Fruit fly (Drosophila melanogaster) whole organism, prepupa: ENCODE results near the gene GstD2.
A peak's percentile ranks its signal among the peaks of the same experiment; 100 is the strongest.

Experiments
- Blimp-1 ChIP-seq: fragments of 200-800 bp; sonication (Bioruptor generic); optimal IDR thresholded peaks from 3 replicates; lab custom pipeline; 2017; ENCODE audit warnings: missing biosample characterization, missing genetic modification characterization, mild to moderate bottlenecking, moderate library complexity, missing genetic modification reagents
- CG10631 ChIP-seq: fragments of 200-800 bp; sonication (Bioruptor generic); optimal IDR thresholded peaks from 2 replicates; lab custom pipeline; 2016; ENCODE audit warnings: missing biosample characterization, missing genetic modification characterization
- CG11294 ChIP-seq: fragments of 200-800 bp; sonication (Bioruptor generic); IDR thresholded peaks from 2 replicates; pipeline ENCODE4 v1.3.6; 2022; ENCODE audit warnings: missing biosample characterization, missing genetic modification characterization
- CG11762 ChIP-seq: fragments of 200-800 bp; sonication (Bioruptor generic); optimal IDR thresholded peaks from 3 replicates; lab custom pipeline; 2016; ENCODE audit warnings: missing biosample characterization, missing genetic modification characterization; ENCODE audit not compliant: insufficient read depth
- CG11902 ChIP-seq: fragments of 200-800 bp; sonication (Bioruptor generic); optimal IDR thresholded peaks from 3 replicates; lab custom pipeline; 2016; ENCODE audit warnings: missing biosample characterization, missing genetic modification characterization
- CG1621 ChIP-seq: fragments of 200-800 bp; sonication (Bioruptor generic); optimal IDR thresholded peaks from 3 replicates; lab custom pipeline; 2018; ENCODE audit warnings: missing biosample characterization, mild to moderate bottlenecking, missing genetic modification characterization
- CG16779 ChIP-seq: fragments of 200-800 bp; sonication (Bioruptor generic); optimal IDR thresholded peaks from 3 replicates; lab custom pipeline; 2017; ENCODE audit warnings: missing biosample characterization, mild to moderate bottlenecking, missing genetic modification characterization
- CG3032 ChIP-seq: fragments of 200-800 bp; optimal IDR thresholded peaks from 2 replicates; lab custom pipeline; 2019; ENCODE audit warnings: missing biosample characterization, mild to moderate bottlenecking, missing genetic modification characterization, moderate library complexity
- CG31627 ChIP-seq: fragments of 200-800 bp; sonication (Bioruptor generic); optimal IDR thresholded peaks from 3 replicates; lab custom pipeline; 2016; ENCODE audit warnings: missing biosample characterization, missing genetic modification characterization
- CG32006 ChIP-seq: fragments of 200-800 bp; sonication (Bioruptor generic); optimal IDR thresholded peaks from 3 replicates; lab custom pipeline; 2017; ENCODE audit warnings: missing biosample characterization, mild to moderate bottlenecking, missing genetic modification characterization
- CG3919 ChIP-seq: fragments of 200-800 bp; sonication (Bioruptor generic); optimal IDR thresholded peaks from 3 replicates; lab custom pipeline; 2016; ENCODE audit warnings: missing biosample characterization, missing genetic modification characterization
- CG6163 ChIP-seq: fragments of 200-800 bp; sonication (Bioruptor generic); IDR thresholded peaks from 3 replicates; pipeline ENCODE4 v1.3.6; 2022; ENCODE audit warnings: missing biosample characterization, missing genetic modification characterization
- CG6792 ChIP-seq: fragments of 200-800 bp; sonication (Bioruptor generic); optimal IDR thresholded peaks from 3 replicates; lab custom pipeline; 2016; ENCODE audit warnings: missing biosample characterization, missing genetic modification characterization
- CG6808 ChIP-seq: fragments of 200-800 bp; sonication (Bioruptor generic); optimal IDR thresholded peaks from 3 replicates; lab custom pipeline; 2017; ENCODE audit warnings: missing biosample characterization, missing genetic modification characterization, mild to moderate bottlenecking, moderate library complexity, missing genetic modification reagents
- CG6854 ChIP-seq: fragments of 200-800 bp; sonication (Bioruptor generic); optimal IDR thresholded peaks from 2 replicates; lab custom pipeline; 2017; ENCODE audit warnings: missing biosample characterization, mild to moderate bottlenecking, missing genetic modification characterization
- CG7368 ChIP-seq: fragments of 200-800 bp; sonication (Bioruptor generic); optimal IDR thresholded peaks from 3 replicates; lab custom pipeline; 2016; ENCODE audit warnings: missing biosample characterization, missing genetic modification characterization
- CG8319 ChIP-seq: fragments of 200-800 bp; sonication (Bioruptor generic); optimal IDR thresholded peaks from 3 replicates; lab custom pipeline; 2016; ENCODE audit warnings: missing biosample characterization, missing genetic modification characterization
- CG9139 ChIP-seq: fragments of 200-800 bp; sonication (Bioruptor generic); optimal IDR thresholded peaks from 3 replicates; lab custom pipeline; 2017; ENCODE audit warnings: missing biosample characterization, mild to moderate bottlenecking, missing genetic modification characterization
- Eip75B ChIP-seq: fragments of 200-800 bp; sonication (Bioruptor generic); optimal IDR thresholded peaks from 3 replicates; lab custom pipeline; 2016; ENCODE audit warnings: missing biosample characterization, missing genetic modification characterization
- Eip93F ChIP-seq: fragments of 200-800 bp; sonication (Bioruptor generic); optimal IDR thresholded peaks from 2 replicates; lab custom pipeline; 2016; ENCODE audit warnings: missing biosample characterization, mild to moderate bottlenecking, missing genetic modification characterization
- Ets96B ChIP-seq: fragments of 200-800 bp; optimal IDR thresholded peaks from 2 replicates; lab custom pipeline; 2019; ENCODE audit warnings: missing biosample characterization, mild to moderate bottlenecking, missing genetic modification characterization, moderate library complexity
- Hr38 ChIP-seq: sonication (Bioruptor generic); optimal IDR thresholded peaks from 2 replicates; lab custom pipeline; 2016; ENCODE audit warnings: missing biosample characterization, missing genetic modification characterization
- Hr39 ChIP-seq: fragments of 200-800 bp; sonication (Bioruptor generic); optimal IDR thresholded peaks from 2 replicates; lab custom pipeline; 2016; ENCODE audit warnings: missing biosample characterization, missing genetic modification characterization
- Hr4 ChIP-seq: fragments of 200-800 bp; sonication (Bioruptor generic); optimal IDR thresholded peaks from 3 replicates; lab custom pipeline; 2016; ENCODE audit warnings: missing biosample characterization, missing genetic modification characterization
- Lpt ChIP-seq: fragments of 200-800 bp; sonication (Bioruptor generic); optimal IDR thresholded peaks from 3 replicates; lab custom pipeline; 2016; ENCODE audit warnings: missing biosample characterization, missing genetic modification characterization
- Met ChIP-seq: fragments of 200-800 bp; sonication (Bioruptor generic); optimal IDR thresholded peaks from 3 replicates; lab custom pipeline; 2016; ENCODE audit warnings: missing biosample characterization, missing genetic modification characterization
- OdsH ChIP-seq: fragments of 200-800 bp; sonication (Bioruptor generic); optimal IDR thresholded peaks from 3 replicates; lab custom pipeline; 2016; ENCODE audit warnings: missing biosample characterization, missing genetic modification characterization
- Sox102F ChIP-seq: fragments of 200-800 bp; sonication (Bioruptor generic); optimal IDR thresholded peaks from 2 replicates; lab custom pipeline; 2016; ENCODE audit warnings: missing biosample characterization, mild to moderate bottlenecking, missing genetic modification characterization
- Sox14 ChIP-seq: fragments of 200-800 bp; sonication (Bioruptor generic); optimal IDR thresholded peaks from 3 replicates; lab custom pipeline; 2016; ENCODE audit warnings: missing biosample characterization, missing genetic modification characterization
- Sox15 ChIP-seq: fragments of 200-800 bp; sonication (Bioruptor generic); optimal IDR thresholded peaks from 3 replicates; lab custom pipeline; 2016; ENCODE audit warnings: missing biosample characterization, missing genetic modification characterization
- acj6 ChIP-seq: fragments of 200-800 bp; sonication (Bioruptor generic); optimal IDR thresholded peaks from 3 replicates; lab custom pipeline; 2016; ENCODE audit warnings: missing biosample characterization, missing genetic modification characterization
- dac ChIP-seq: fragments of 200-800 bp; sonication (Bioruptor generic); optimal IDR thresholded peaks from 2 replicates; lab custom pipeline; 2017; ENCODE audit warnings: missing biosample characterization, mild to moderate bottlenecking, missing genetic modification characterization
- dsx ChIP-seq: fragments of 200-800 bp; optimal IDR thresholded peaks from 3 replicates; lab custom pipeline; 2019; ENCODE audit warnings: missing biosample characterization, mild to moderate bottlenecking, missing genetic modification characterization, moderate library complexity; ENCODE audit not compliant: poor library complexity, severe bottlenecking
- eg ChIP-seq: fragments of 200-800 bp; sonication (Bioruptor generic); IDR thresholded peaks from 3 replicates; pipeline ENCODE4 v1.3.6; 2022; ENCODE audit warnings: missing biosample characterization, missing genetic modification characterization
- esn ChIP-seq: fragments of 200-800 bp; sonication (Bioruptor generic); optimal IDR thresholded peaks from 2 replicates; lab custom pipeline; 2016; ENCODE audit warnings: missing biosample characterization, mild to moderate bottlenecking, missing genetic modification characterization, moderate library complexity
- fkh ChIP-seq: fragments of 200-800 bp; sonication (Bioruptor generic); optimal IDR thresholded peaks from 3 replicates; lab custom pipeline; 2017; ENCODE audit warnings: missing biosample characterization, mild to moderate bottlenecking, missing genetic modification characterization, moderate library complexity
- lz ChIP-seq: fragments of 200-800 bp; sonication (Bioruptor generic); optimal IDR thresholded peaks from 3 replicates; lab custom pipeline; 2016; ENCODE audit warnings: missing biosample characterization, missing genetic modification characterization
- net ChIP-seq: fragments of 200-800 bp; sonication (Bioruptor generic); optimal IDR thresholded peaks from 3 replicates; lab custom pipeline; 2016; ENCODE audit warnings: missing biosample characterization, missing genetic modification characterization
- spab ChIP-seq: fragments of 200-800 bp; sonication (Bioruptor generic); optimal IDR thresholded peaks from 2 replicates; lab custom pipeline; 2017; ENCODE audit warnings: missing biosample characterization, mild to moderate bottlenecking, missing genetic modification characterization, missing genetic modification reagents
- topi ChIP-seq: fragments of 200-800 bp; sonication (Bioruptor generic); optimal IDR thresholded peaks from 3 replicates; lab custom pipeline; 2016; ENCODE audit warnings: missing biosample characterization, missing genetic modification characterization
- vri ChIP-seq: fragments of 200-800 bp; sonication (Bioruptor generic); optimal IDR thresholded peaks from 3 replicates; lab custom pipeline; 2016; ENCODE audit warnings: missing biosample characterization, mild to moderate bottlenecking, missing genetic modification characterization

GstD2 gene

dm6 chr3R:12408160-12408559 lies 36.4 kb downstream of the GstD2 start, which contains the start of gene CG5196 (continued):
- TF ChIP-seq CG32006 (GFP tag; lab: Kevin White, UChicago): no peak
- TF ChIP-seq CG6854: peak; percentile 25
- no peak for TF ChIP-seq CG10631 (GFP tag; lab: Kevin White, UChicago)
- TF ChIP-seq eg (GFP tag; lab: Robert Waterston, UW): no peak
- no peak for TF ChIP-seq Hr4 (GFP tag; lab: Kevin White, UChicago)
- TF ChIP-seq Eip75B (GFP tag; lab: Kevin White, UChicago): no peak
- TF ChIP-seq CG11294 (GFP tag; lab: Robert Waterston, UW): no peak
- TF ChIP-seq CG16779: no peak
- TF ChIP-seq Hr39 (GFP tag; lab: Kevin White, UChicago): no peak
- TF ChIP-seq Hr38 (GFP tag; lab: Kevin White, UChicago): no peak
- TF ChIP-seq Lpt: no peak
- no peak for TF ChIP-seq CG11902 (GFP tag; lab: Kevin White, UChicago)
- TF ChIP-seq spab: no peak
- no peak for TF ChIP-seq Blimp-1 (GFP tag; lab: Kevin White, UChicago)
- TF ChIP-seq CG8319 (GFP tag; lab: Kevin White, UChicago): no peak
- TF ChIP-seq CG1621 (tag; lab: Kevin White, UChicago): no peak
- no peak for TF ChIP-seq vri (GFP tag; lab: Kevin White, UChicago)
- TF ChIP-seq Sox102F: no peak
- TF ChIP-seq OdsH: no peak
- no peak for TF ChIP-seq CG7368 (GFP tag; lab: Kevin White, UChicago)
- TF ChIP-seq Sox14: peak; percentile 4
- no peak for TF ChIP-seq CG6808 (GFP tag; lab: Kevin White, UChicago)
- TF ChIP-seq dac (GFP tag; lab: Kevin White, UChicago): no peak
- TF ChIP-seq fkh (GFP tag; lab: Kevin White, UChicago): peak; percentile 93
- peak; percentile 25 for TF ChIP-seq esn
- no peak for TF ChIP-seq acj6
- TF ChIP-seq net (GFP tag; lab: Kevin White, UChicago): no peak
- TF ChIP-seq topi: no peak
- no peak for TF ChIP-seq Sox15 (GFP tag; lab: Kevin White, UChicago)
- TF ChIP-seq CG31627 (GFP tag; lab: Kevin White, UChicago): no peak
- TF ChIP-seq CG11762 (GFP tag; lab: Kevin White, UChicago): no peak
- TF ChIP-seq lz (GFP tag; lab: Kevin White, UChicago): no peak
- no peak for TF ChIP-seq CG3919
- no peak for TF ChIP-seq dsx (GFP tag; lab: Kevin White, UChicago)

dm6 chr3R:12411449-12411848 lies 39.7 kb downstream of the GstD2 start:
- TF ChIP-seq Hr4 (GFP tag; lab: Kevin White, UChicago) (no peak), Lpt (no peak), Eip93F (GFP tag; lab: Kevin White, UChicago) (no peak), CG31627 (GFP tag; lab: Kevin White, UChicago) (no peak), Met (GFP tag; lab: Kevin White, UChicago) (no peak), CG9139 (GFP tag; lab: Kevin White, UChicago) (no peak), Ets96B (tag; lab: Kevin White, UChicago) (no peak)
- TF ChIP-seq, all 60 proteins: peak for 0

- TF ChIP-seq CG10631 (GFP tag; lab: Kevin White, UChicago) (no peak), Sox14 (peak; percentile 63), CG3032 (peak; percentile 10), CG6792 (GFP tag; lab: Kevin White, UChicago) (no peak), CG6163 (GFP tag; lab: Robert Waterston, UW) (no peak), CG6854 (peak; percentile 51), esn (peak; percentile 32)
Observed at dm6 chr3R:12413274-12413958, 41.6 kb downstream of the GstD2 start, which contains the start of the genes Dip-C and pps. Dip-C (minus strand) TSS chr3R:12413759. pps (plus strand) TSS chr3R:12413828.
